Fruit fly (Drosophila melanogaster): ENCODE measurements around the gene Or85b.

The Or85b gene

DNA sequence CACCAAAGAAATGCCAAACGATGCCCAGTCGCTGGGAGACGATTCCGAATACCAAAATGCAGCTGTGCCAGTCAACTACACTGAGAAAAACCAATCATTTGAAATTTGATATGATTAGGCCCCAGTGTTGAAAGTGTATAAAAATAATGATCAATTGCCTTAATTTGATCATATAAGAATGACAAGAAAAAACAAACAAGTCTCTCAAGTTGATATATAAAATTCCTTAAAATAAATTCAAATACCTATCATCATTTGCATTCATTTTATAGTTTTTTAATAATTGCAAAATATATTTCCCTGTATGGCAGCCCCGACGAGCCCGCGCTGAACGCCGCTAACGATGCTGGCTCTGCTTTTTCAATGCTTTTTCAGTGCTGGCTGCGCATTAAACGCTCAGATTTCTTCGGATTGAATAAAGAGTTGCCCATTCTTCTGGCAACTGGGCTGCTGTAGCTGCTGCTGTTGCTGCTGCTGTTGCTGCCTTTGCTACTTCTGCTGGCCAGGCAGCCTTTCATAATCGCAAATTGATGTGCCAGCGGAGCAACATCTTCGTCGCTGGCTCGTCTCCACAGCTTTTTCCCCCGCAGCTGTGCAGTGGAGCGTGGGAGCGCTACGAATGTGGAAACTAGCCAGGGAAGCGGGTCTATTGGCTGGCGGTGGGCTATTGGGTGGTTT lies 41.3 kb downstream of the Or85b start (continued):
- TF ChIP-seq CG6276 (GFP tag; optimal IDR thresholded peaks at IDR 0.05) (peak; percentile 69), achi (GFP tag; optimal IDR thresholded peaks at IDR 0.05) (peak; percentile 63), dsx (GFP tag; optimal IDR thresholded peaks at IDR 0.05; ENCODE audit: poor library complexity, severe bottlenecking) (peak; percentile 36), esn (GFP tag; optimal IDR thresholded peaks at IDR 0.05) (peak; percentile 67), Smox (GFP tag; optimal IDR thresholded peaks at IDR 0.05) (peak; percentile 46), Ets21C (GFP tag; optimal IDR thresholded peaks at IDR 0.05) (peak; percentile 4), svp (GFP tag) (peak; percentile 84), CG10631 (GFP tag; optimal IDR thresholded peaks at IDR 0.05) (peak; percentile 69), CG31627 (GFP tag; optimal IDR thresholded peaks at IDR 0.05) (peak; percentile 56), salr (GFP tag; optimal IDR thresholded peaks at IDR 0.05) (peak in 1 of 2 experiments; percentile 72), Sox102F (GFP tag; optimal IDR thresholded peaks at IDR 0.05) (peak; percentile 46), cyc (GFP tag; optimal IDR thresholded peaks at IDR 0.05) (peak; percentile 48), Sox15 (GFP tag; optimal IDR thresholded peaks at IDR 0.05) (no peak), CG1621 (tag; optimal IDR thresholded peaks at IDR 0.05) (peak; percentile 1), CG10669 (GFP tag; optimal IDR thresholded peaks at IDR 0.05) (peak; percentile 26), vri (GFP tag; optimal IDR thresholded peaks at IDR 0.05) (no peak), fkh (GFP tag; optimal IDR thresholded peaks at IDR 0.05) (no peak), CG32006 (GFP tag; optimal IDR thresholded peaks at IDR 0.05) (peak; percentile 86), Hr4 (GFP tag; optimal IDR thresholded peaks at IDR 0.05) (peak; percentile 74), CG11294 (GFP tag; IDR thresholded peaks at IDR 0.05) (no peak), Hr38 (GFP tag; optimal IDR thresholded peaks at IDR 0.05) (no peak), CG16779 (tag; optimal IDR thresholded peaks at IDR 0.05) (peak; percentile 15), CG11762 (GFP tag; optimal IDR thresholded peaks at IDR 0.05; ENCODE audit: insufficient read depth) (peak; percentile 46), CG6792 (GFP tag; optimal IDR thresholded peaks at IDR 0.05) (peak; percentile 49), CG8632 (GFP tag; optimal IDR thresholded peaks at IDR 0.05) (peak; percentile 7), CG9139 (GFP tag; optimal IDR thresholded peaks at IDR 0.05) (no peak), Eip78C (GFP tag) (peak; percentile 94), eg (GFP tag; IDR thresholded peaks at IDR 0.05) (peak; percentile 48; the same call in 2 of the 3 replicates)

DNA sequence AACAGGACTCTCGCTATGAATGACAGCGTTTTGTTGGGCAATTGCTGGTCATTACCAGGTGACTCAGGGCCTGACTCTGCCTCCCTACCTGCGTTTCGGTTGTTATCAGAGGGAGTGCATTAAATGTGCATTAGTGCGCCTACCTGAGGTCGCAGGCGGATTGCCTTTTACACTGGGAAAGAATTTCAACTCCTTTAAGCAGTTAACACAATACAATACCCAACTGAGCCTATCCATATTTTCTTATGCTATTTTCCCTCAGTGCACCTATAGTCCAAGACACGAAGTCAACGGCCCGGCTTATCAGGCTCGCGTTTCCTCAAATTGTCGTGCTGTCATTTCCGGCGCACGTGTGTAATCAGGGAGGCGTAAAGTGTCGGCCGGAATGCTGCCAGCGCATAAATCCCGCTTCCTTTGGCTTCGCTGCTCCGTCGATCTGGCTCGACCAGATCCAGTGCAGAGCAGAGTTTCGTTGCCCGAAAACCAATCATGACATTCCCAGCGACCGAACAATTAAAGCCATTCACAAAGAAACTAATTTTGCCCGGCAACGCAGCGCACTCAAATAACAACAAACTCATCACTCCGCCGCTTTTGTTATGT lies 43.2 kb downstream of the Or85b start:
- no peak for TF ChIP-seq salr (GFP tag; optimal IDR thresholded peaks at IDR 0.05)
- no peak for TF ChIP-seq CG34406 (GFP tag; optimal IDR thresholded peaks at IDR 0.05)
- TF ChIP-seq Eip78C (GFP tag): no peak
- no peak for TF ChIP-seq CG8319 (GFP tag; optimal IDR thresholded peaks at IDR 0.05)
- no peak for TF ChIP-seq Eip93F (GFP tag; optimal IDR thresholded peaks at IDR 0.05)
- no peak for TF ChIP-seq CG11762 (GFP tag; optimal IDR thresholded peaks at IDR 0.05; ENCODE audit: insufficient read depth)
- no peak for TF ChIP-seq CG31627 (GFP tag; optimal IDR thresholded peaks at IDR 0.05)
- TF ChIP-seq Ets96B (tag; optimal IDR thresholded peaks at IDR 0.05): no peak
- no peak for TF ChIP-seq Met (GFP tag; optimal IDR thresholded peaks at IDR 0.05)
- no peak for TF ChIP-seq CG8119 (GFP tag; IDR thresholded peaks at IDR 0.05)

DNA sequence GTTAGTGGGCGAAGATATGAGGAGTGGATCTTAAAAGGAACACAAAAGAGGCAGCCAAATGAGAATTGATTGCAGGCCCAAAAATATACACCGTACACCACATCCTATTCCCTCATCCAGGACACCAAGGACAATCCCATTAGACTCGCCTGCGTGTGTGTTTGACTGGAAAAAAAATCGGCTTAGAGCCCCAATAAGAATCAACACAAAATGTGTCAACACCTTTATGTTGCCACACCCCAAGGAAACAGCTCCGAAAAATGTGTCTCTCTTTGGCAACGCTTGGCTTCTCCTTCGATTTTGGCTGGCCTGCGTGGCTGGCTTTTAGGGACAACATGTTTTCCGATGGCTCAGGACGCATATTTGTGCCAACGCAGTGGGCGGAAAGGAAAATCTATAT lies 47.3 kb downstream of the Or85b start:
- TF ChIP-seq acj6 (GFP tag; optimal IDR thresholded peaks at IDR 0.05): no peak
- no peak for TF ChIP-seq svp (GFP tag)
- no peak for TF ChIP-seq lz (GFP tag; optimal IDR thresholded peaks at IDR 0.05)
- no peak for TF ChIP-seq OdsH (GFP tag; optimal IDR thresholded peaks at IDR 0.05)
- TF ChIP-seq Met (GFP tag; optimal IDR thresholded peaks at IDR 0.05): no peak
- no peak for TF ChIP-seq Ets96B (tag; optimal IDR thresholded peaks at IDR 0.05)
- no peak for TF ChIP-seq spab (GFP tag; optimal IDR thresholded peaks at IDR 0.05)
- no peak for TF ChIP-seq CG11762 (GFP tag; optimal IDR thresholded peaks at IDR 0.05; ENCODE audit: insufficient read depth)
- no peak for TF ChIP-seq CG9139 (GFP tag; optimal IDR thresholded peaks at IDR 0.05)
- TF ChIP-seq CG6276 (GFP tag; optimal IDR thresholded peaks at IDR 0.05): no peak
- no peak for TF ChIP-seq Hr39 (GFP tag; optimal IDR thresholded peaks at IDR 0.05)
- no peak for TF ChIP-seq CG11902 (GFP tag; optimal IDR thresholded peaks at IDR 0.05)
- TF ChIP-seq ss (GFP tag; optimal IDR thresholded peaks at IDR 0.05): no peak
- TF ChIP-seq fd59A (GFP tag; optimal IDR thresholded peaks at IDR 0.05): no peak
- TF ChIP-seq eg (GFP tag; IDR thresholded peaks at IDR 0.05): no peak

Data from whole organism, prepupa.